Fruit fly (Drosophila melanogaster) whole organism, embryonic: ENCODE results near the gene CG46397.

Experiments used
- BEAF-32 ChIP-seq: fragments of 200-800 bp; sonication (Bioruptor generic); optimal IDR thresholded peaks from 3 replicates; lab custom pipeline; 2017; ENCODE audit warnings: missing biosample characterization, missing genetic modification characterization, mild to moderate bottlenecking, moderate library complexity, missing genetic modification reagents
- CG10274 ChIP-seq: fragments of 200-800 bp; sonication (Bioruptor generic); optimal IDR thresholded peaks from 3 replicates; lab custom pipeline; 2017; ENCODE audit warnings: missing biosample characterization, mild to moderate bottlenecking, missing genetic modification characterization
- CG10565 ChIP-seq: fragments of 200-800 bp; sonication (Bioruptor generic); optimal IDR thresholded peaks from 3 replicates; lab custom pipeline; 2016; ENCODE audit warnings: missing biosample characterization, mild to moderate bottlenecking, missing genetic modification characterization
- CG11093 ChIP-seq: fragments of 200-800 bp; sonication (Bioruptor generic); IDR thresholded peaks from 3 replicates; pipeline ENCODE4 v1.3.6; 2022; ENCODE audit warnings: missing biosample characterization, missing genetic modification characterization
- CG11398 ChIP-seq: fragments of 200-800 bp; sonication (Bioruptor generic); optimal IDR thresholded peaks from 2 replicates; lab custom pipeline; 2016; ENCODE audit warnings: missing biosample characterization, missing genetic modification characterization
- CG11723 ChIP-seq: fragments of 200-800 bp; sonication (Bioruptor generic); optimal IDR thresholded peaks from 2 replicates; lab custom pipeline; 2017; ENCODE audit warnings: missing biosample characterization, mild to moderate bottlenecking, missing genetic modification characterization
- CG12071 ChIP-seq: fragments of 200-800 bp; sonication (Bioruptor generic); optimal IDR thresholded peaks from 3 replicates; lab custom pipeline; 2018; ENCODE audit warnings: missing biosample characterization, mild to moderate bottlenecking, missing genetic modification characterization
- CG14710 ChIP-seq: fragments of 200-800 bp; sonication (Bioruptor generic); optimal IDR thresholded peaks from 3 replicates; lab custom pipeline; 2019; ENCODE audit warnings: missing biosample characterization, mild to moderate bottlenecking, missing genetic modification characterization, moderate library complexity
- CG16863 ChIP-seq: fragments of 200-800 bp; sonication (Bioruptor generic); optimal IDR thresholded peaks from 3 replicates; lab custom pipeline; 2016; ENCODE audit warnings: missing biosample characterization, missing genetic modification characterization
- CG18476 ChIP-seq: fragments of 200-800 bp; sonication (Bioruptor generic); optimal IDR thresholded peaks from 2 replicates; lab custom pipeline; 2016; ENCODE audit warnings: missing biosample characterization, mild to moderate bottlenecking, missing genetic modification characterization
- CG2712 ChIP-seq: fragments of 200-800 bp; optimal IDR thresholded peaks from 3 replicates; lab custom pipeline; 2019; ENCODE audit warnings: missing biosample characterization, mild to moderate bottlenecking, missing genetic modification characterization, moderate library complexity
- CG30020 ChIP-seq: fragments of 200-800 bp; optimal IDR thresholded peaks from 2 replicates; lab custom pipeline; 2019; ENCODE audit warnings: missing biosample characterization, mild to moderate bottlenecking, missing genetic modification characterization, moderate library complexity
- CG30403 ChIP-seq: fragments of 200-800 bp; sonication (Bioruptor generic); optimal IDR thresholded peaks from 3 replicates; lab custom pipeline; 2016; ENCODE audit warnings: missing biosample characterization, missing genetic modification characterization
- CG34422 ChIP-seq: fragments of 200-800 bp; sonication (Bioruptor generic); IDR thresholded peaks from 3 replicates; pipeline ENCODE4 v1.3.6; 2022; ENCODE audit warnings: missing biosample characterization, missing genetic modification characterization
- CG4360 ChIP-seq: fragments of 200-800 bp; sonication (Bioruptor generic); IDR thresholded peaks from 2 replicates; pipeline ENCODE4 v1.3.6; 2022; ENCODE audit warnings: missing biosample characterization, missing genetic modification characterization
- CG9609 ChIP-seq: fragments of 200-800 bp; sonication (Bioruptor generic); optimal IDR thresholded peaks from 3 replicates; lab custom pipeline; 2016; ENCODE audit warnings: missing biosample characterization, missing genetic modification characterization
- Chrac-16 ChIP-seq: fragments of 200-800 bp; sonication (Bioruptor generic); optimal IDR thresholded peaks from 3 replicates; lab custom pipeline; 2016; ENCODE audit warnings: missing biosample characterization, missing genetic modification characterization
- D ChIP-seq, 2 experiments: fragments of 200-800 bp in 1 of 2; fragments of >200 bp in 1 of 2; sonication (Bioruptor generic) in 1 of 2; optimal IDR thresholded peaks; 2 replicates in 1 of 2; 3 replicates in 1 of 2; lab custom pipeline; 2017; ENCODE audit warnings: mild to moderate bottlenecking in 1 of 2, missing biosample characterization in 1 of 2, missing genetic modification characterization in 1 of 2, missing genetic modification reagents in 1 of 2
- Dek ChIP-seq: fragments of 200-800 bp; sonication (Bioruptor generic); optimal IDR thresholded peaks from 3 replicates; lab custom pipeline; 2019; ENCODE audit warnings: missing biosample characterization, mild to moderate bottlenecking, missing genetic modification characterization, moderate library complexity
- Gsc ChIP-seq: fragments of 200-800 bp; sonication (Bioruptor generic); IDR thresholded peaks from 2 replicates; pipeline ENCODE4 v1.3.6; 2022; ENCODE audit warnings: missing biosample characterization, missing genetic modification characterization
- HLH54F ChIP-seq: fragments of 200-800 bp; sonication (Bioruptor generic); optimal IDR thresholded peaks from 3 replicates; lab custom pipeline; 2016; ENCODE audit warnings: missing biosample characterization, missing genetic modification characterization
- Lhr ChIP-seq: fragments of 200-800 bp; sonication (Bioruptor generic); optimal IDR thresholded peaks from 3 replicates; lab custom pipeline; 2017; ENCODE audit warnings: mild to moderate bottlenecking, missing biosample characterization, missing genetic modification reagents, missing genetic modification characterization
- Nf-YA ChIP-seq: fragments of 200-800 bp; sonication (Bioruptor generic); IDR thresholded peaks from 2 replicates; pipeline ENCODE4 v1.3.6; 2022; ENCODE audit warnings: missing biosample characterization, missing genetic modification characterization
- Nf-YB ChIP-seq: fragments of 200-800 bp; sonication (Bioruptor generic); optimal IDR thresholded peaks from 3 replicates; lab custom pipeline; 2019; ENCODE audit warnings: missing biosample characterization, mild to moderate bottlenecking, missing genetic modification characterization, moderate library complexity
- Oaz ChIP-seq: fragments of 200-800 bp; sonication (Bioruptor generic); IDR thresholded peaks from 2 replicates; pipeline ENCODE4 v1.3.6; 2022; ENCODE audit warnings: missing biosample characterization, missing genetic modification characterization
- Opbp ChIP-seq: fragments of 200-800 bp; sonication (Bioruptor generic); IDR thresholded peaks from 3 replicates; pipeline ENCODE4 v1.3.6; 2022; ENCODE audit warnings: missing biosample characterization, missing genetic modification characterization; ENCODE audit not compliant: partially characterized antibody
- Sox100B ChIP-seq: fragments of 200-800 bp; sonication (Bioruptor generic); optimal IDR thresholded peaks from 3 replicates; lab custom pipeline; 2018; ENCODE audit warnings: missing biosample characterization, mild to moderate bottlenecking, missing genetic modification characterization
- Sry-δ ChIP-seq: fragments of 200-800 bp; sonication (Bioruptor generic); optimal IDR thresholded peaks from 2 replicates; lab custom pipeline; 2016; ENCODE audit warnings: missing biosample characterization, missing genetic modification characterization
- ara ChIP-seq: fragments of 200-800 bp; sonication (Bioruptor generic); IDR thresholded peaks from 2 replicates; pipeline ENCODE4 v1.3.6; 2022; ENCODE audit warnings: missing biosample characterization, missing genetic modification characterization
- bcd ChIP-seq: fragments of 200-800 bp; sonication (Bioruptor generic); optimal IDR thresholded peaks from 2 replicates; lab custom pipeline; 2017; ENCODE audit warnings: missing biosample characterization, mild to moderate bottlenecking, missing genetic modification characterization
- cg ChIP-seq: fragments of 200-800 bp; sonication (Bioruptor generic); optimal IDR thresholded peaks from 3 replicates; lab custom pipeline; 2019; ENCODE audit warnings: missing biosample characterization, mild to moderate bottlenecking, missing genetic modification characterization, moderate library complexity
- chm ChIP-seq: fragments of 200-800 bp; sonication (Bioruptor generic); IDR thresholded peaks from 2 replicates; pipeline ENCODE4 v1.3.6; 2022; ENCODE audit warnings: missing biosample characterization, missing genetic modification characterization
- da ChIP-seq: fragments of 200-800 bp; sonication (Bioruptor generic); optimal IDR thresholded peaks from 2 replicates; lab custom pipeline; 2016; ENCODE audit warnings: missing biosample characterization, missing genetic modification characterization
- dysf ChIP-seq: fragments of 200-800 bp; sonication (Bioruptor generic); IDR thresholded peaks from 3 replicates; pipeline ENCODE4 v1.3.6; 2022; ENCODE audit warnings: missing biosample characterization, missing genetic modification characterization
- en ChIP-seq: fragments of 200-800 bp; sonication (Bioruptor generic); optimal IDR thresholded peaks from 2 replicates; lab custom pipeline; 2016; ENCODE audit warnings: missing biosample characterization, missing genetic modification characterization
- fd102C ChIP-seq: fragments of 200-800 bp; sonication (Bioruptor generic); optimal IDR thresholded peaks from 2 replicates; lab custom pipeline; 2018; ENCODE audit warnings: missing biosample characterization, mild to moderate bottlenecking, missing genetic modification characterization, moderate library complexity
- gce ChIP-seq: fragments of 200-800 bp; sonication (Bioruptor generic); IDR thresholded peaks from 3 replicates; pipeline ENCODE4 v1.3.6; 2022; ENCODE audit warnings: missing biosample characterization, missing genetic modification characterization
- gcm2 ChIP-seq: fragments of 200-800 bp; sonication (Bioruptor generic); optimal IDR thresholded peaks from 2 replicates; lab custom pipeline; 2016; ENCODE audit warnings: missing biosample characterization, missing genetic modification characterization
- gsb ChIP-seq: fragments of 200-800 bp; sonication (Bioruptor generic); IDR thresholded peaks from 2 replicates; pipeline ENCODE4 v1.3.6; 2022; ENCODE audit warnings: missing biosample characterization, missing genetic modification characterization
- gsb-n ChIP-seq: fragments of 200-800 bp; sonication (Bioruptor generic); optimal IDR thresholded peaks from 3 replicates; lab custom pipeline; 2018; ENCODE audit warnings: missing biosample characterization, mild to moderate bottlenecking, missing genetic modification characterization
- kay ChIP-seq: fragments of 200-800 bp; sonication (Bioruptor generic); optimal IDR thresholded peaks from 2 replicates; lab custom pipeline; 2016; ENCODE audit warnings: missing biosample characterization, missing genetic modification characterization
- mam ChIP-seq: fragments of 200-800 bp; sonication (Bioruptor generic); optimal IDR thresholded peaks from 3 replicates; lab custom pipeline; 2016; ENCODE audit warnings: missing biosample characterization, missing genetic modification characterization
- nau ChIP-seq: fragments of 200-800 bp; sonication (Bioruptor generic); optimal IDR thresholded peaks from 3 replicates; lab custom pipeline; 2017; ENCODE audit warnings: missing biosample characterization, mild to moderate bottlenecking, missing genetic modification characterization, missing genetic modification reagents
- onecut ChIP-seq: fragments of 200-800 bp; sonication (Bioruptor generic); IDR thresholded peaks from 2 replicates; pipeline ENCODE4 v1.3.6; 2022; ENCODE audit warnings: missing biosample characterization, missing genetic modification characterization
- repo ChIP-seq: fragments of 200-800 bp; sonication (Bioruptor generic); optimal IDR thresholded peaks from 2 replicates; lab custom pipeline; 2016; ENCODE audit warnings: missing biosample characterization, missing genetic modification characterization
- scrt ChIP-seq: fragments of 200-800 bp; sonication (Bioruptor generic); optimal IDR thresholded peaks from 2 replicates; lab custom pipeline; 2018; ENCODE audit warnings: missing biosample characterization, mild to moderate bottlenecking, missing genetic modification characterization, moderate library complexity
- slou ChIP-seq: fragments of 200-800 bp; sonication (Bioruptor generic); optimal IDR thresholded peaks from 3 replicates; lab custom pipeline; 2016; ENCODE audit warnings: missing biosample characterization, missing genetic modification characterization
- ttk ChIP-seq: fragments of 200-800 bp; sonication (Bioruptor generic); IDR thresholded peaks from 2 replicates; pipeline ENCODE4 v2.1.2; 2022; ENCODE audit warnings: missing biosample characterization, missing genetic modification characterization
- tup ChIP-seq: fragments of 200-800 bp; sonication (Bioruptor generic); optimal IDR thresholded peaks from 2 replicates; lab custom pipeline; 2016; ENCODE audit warnings: missing biosample characterization, mild to moderate bottlenecking, missing genetic modification characterization, moderate library complexity
- vvl ChIP-seq: fragments of 200-800 bp; sonication (Bioruptor generic); IDR thresholded peaks from 2 replicates; pipeline ENCODE4 v1.3.6; 2022; ENCODE audit warnings: missing biosample characterization, missing genetic modification characterization

Gene CG46397

dm6 chr2L:8949919-8950722 lies 3.1 kb downstream of the CG46397 start (continued):
- TF ChIP-seq gce (no peak), CG9609 (GFP tag; lab: Kevin White, UChicago) (no peak), CG10565 (GFP tag; lab: Kevin White, UChicago) (no peak), repo (GFP tag; lab: Kevin White, UChicago) (no peak), D (optimal IDR thresholded peaks at IDR 0.05; lab: Kevin White, UChicago) (no peak), D (GFP tag; optimal IDR thresholded peaks at IDR 0.05; lab: Kevin White, UChicago) (peak; percentile 30), CG34422 (GFP tag; lab: Robert Waterston, UW) (no peak), gcm2 (GFP tag; lab: Kevin White, UChicago) (no peak), CG30403 (GFP tag; lab: Kevin White, UChicago) (peak; percentile 2), Sry-δ (GFP tag; lab: Kevin White, UChicago) (no peak), CG10274 (GFP tag; lab: Kevin White, UChicago) (peak; percentile 95), Opbp (GFP tag; lab: Robert Waterston, UW) (no peak), en (GFP tag; lab: Kevin White, UChicago) (no peak), CG2712 (tag; lab: Kevin White, UChicago) (peak; percentile 11), gsb (GFP tag; lab: Robert Waterston, UW) (no peak), mam (GFP tag; lab: Kevin White, UChicago) (no peak), nau (GFP tag; lab: Kevin White, UChicago) (peak; percentile 41), CG12071 (GFP tag; lab: Kevin White, UChicago) (no peak), CG16863 (GFP tag; lab: Kevin White, UChicago) (no peak), BEAF-32 (GFP tag; lab: Kevin White, UChicago) (no peak), onecut (GFP tag; lab: Robert Waterston, UW) (no peak), tup (GFP tag; lab: Kevin White, UChicago) (no peak), ara (GFP tag; lab: Robert Waterston, UW) (no peak), chm (GFP tag; lab: Robert Waterston, UW) (0 out of 2 replicates have a peak, but pooled peaks have one; percentile 40), scrt (GFP tag; lab: Kevin White, UChicago) (no peak), Gsc (GFP tag; lab: Robert Waterston, UW) (no peak), fd102C (GFP tag; lab: Kevin White, UChicago) (no peak), slou (no peak), Sox100B (GFP tag; lab: Kevin White, UChicago) (no peak), Lhr (GFP tag; lab: Kevin White, UChicago) (no peak), CG30020 (no peak), CG4360 (GFP tag; lab: Robert Waterston, UW) (peak; percentile 86), kay (GFP tag; lab: Kevin White, UChicago) (no peak), Dek (tag; lab: Kevin White, UChicago) (no peak), cg (GFP tag; lab: Kevin White, UChicago) (peak; percentile 59), vvl (no peak; the same call in 1 of the 2 replicates), da (GFP tag; lab: Kevin White, UChicago) (no peak), CG11398 (GFP tag; lab: Kevin White, UChicago) (peak; percentile 14), dysf (GFP tag; lab: Robert Waterston, UW) (no peak), Nf-YA (GFP tag; lab: Robert Waterston, UW) (no peak), CG11093 (GFP tag; lab: Robert Waterston, UW) (no peak), CG14710 (tag; lab: Kevin White, UChicago) (peak; percentile 11), ttk (no peak; the same call in 1 of the 2 replicates), Oaz (GFP tag; lab: Robert Waterston, UW) (no peak), gsb-n (tag; lab: Kevin White, UChicago) (peak; percentile 70), HLH54F (no peak), CG18476 (no peak), bcd (GFP tag; lab: Kevin White, UChicago) (no peak), CG11723 (GFP tag; lab: Kevin White, UChicago) (no peak), Nf-YB (GFP tag; lab: Kevin White, UChicago) (no peak), Chrac-16 (GFP tag; lab: Kevin White, UChicago) (no peak)
